Worm (Caenorhabditis elegans) whole organism, L4/young adult: ENCODE results near the gene mrps-22.

Experiments used
- W03F9.2 ChIP-seq: fragments of 150-350 bp; optimal IDR thresholded peaks from 2 replicates; lab custom pipeline; 2014; ENCODE audit warnings: missing biosample characterization, missing genetic modification characterization
- dao-5 ChIP-seq: sonication (generic microtip); optimal IDR thresholded peaks from 2 replicates; lab custom pipeline; 2016; ENCODE audit warnings: missing genotype, missing genetic modification characterization, moderate library complexity, missing compliant biosample characterization

DNA sequence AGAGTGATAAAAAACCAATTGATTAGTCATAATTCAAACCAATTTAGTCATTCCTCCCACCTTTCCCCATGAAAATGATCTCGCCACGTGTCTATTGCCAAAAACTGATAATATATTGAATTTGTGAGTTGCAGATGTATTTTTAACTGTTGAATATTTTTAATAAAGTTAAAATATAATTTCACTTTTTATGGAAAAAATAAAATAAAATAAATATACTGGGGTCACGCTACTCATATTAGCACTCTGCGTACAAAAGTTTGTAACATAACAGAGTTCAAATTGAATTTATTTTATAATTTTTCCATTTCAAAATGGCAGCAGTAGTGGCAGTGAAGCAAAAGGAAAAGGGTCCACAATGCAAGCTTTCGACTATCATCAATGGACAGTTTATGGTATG is 35.7 kb downstream of the mrps-22 start, which contains the start of gene C14A4.13:
- TF ChIP-seq dao-5 (tag; lab: Kevin White, UChicago), result no peak
- TF ChIP-seq W03F9.2 (tag; lab: Kevin White, UChicago), result no peak
